Worm (Caenorhabditis elegans) whole organism, L4/young adult: Measurements from ENCODE around the gene F52C6.3.

Experiments
- dao-5 ChIP-seq: sonication (generic microtip); optimal IDR thresholded peaks from 2 replicates; lab custom pipeline; 2016; ENCODE audit warnings: missing genotype, missing genetic modification characterization, moderate library complexity, missing compliant biosample characterization
- him-1 ChIP-seq: sonication (generic microtip); optimal IDR thresholded peaks from 2 replicates; lab custom pipeline; 2016; ENCODE audit warnings: missing genotype, missing genetic modification reagents, missing genetic modification characterization, missing compliant biosample characterization

DNA sequence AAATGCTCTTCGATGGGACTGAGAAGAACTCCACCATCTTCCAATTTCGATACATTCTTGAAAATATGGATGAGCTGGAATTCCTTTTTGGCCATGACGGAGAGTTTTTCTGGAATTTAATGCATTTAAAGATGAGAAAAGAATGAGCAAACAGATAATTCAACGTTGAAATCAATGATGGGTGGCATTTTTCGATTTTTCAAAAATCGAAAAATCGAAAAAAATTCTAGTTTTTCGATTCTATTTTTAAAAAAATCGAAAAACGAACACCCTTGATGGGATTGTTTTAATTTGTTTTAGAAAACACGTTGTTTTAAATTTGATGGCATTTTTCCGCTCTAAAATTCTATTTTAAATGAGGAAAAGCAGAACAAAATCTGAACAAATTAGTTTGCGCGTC, 11.8 kb upstream of the F52C6.3 start, which contains the start of gene math-31:
- TF ChIP-seq him-1 (tag; lab: Kevin White, UChicago) (no peak), dao-5 (tag; lab: Kevin White, UChicago) (no peak)
